Worm (Caenorhabditis elegans) whole organism, L4/young adult: ENCODE data around the gene Y43F8B.15.

Source experiments
- dao-5 ChIP-seq: sonication (generic microtip); optimal IDR thresholded peaks from 2 replicates; lab custom pipeline; 2016; ENCODE audit warnings: missing genotype, missing genetic modification characterization, moderate library complexity, missing compliant biosample characterization
- him-1 ChIP-seq: sonication (generic microtip); optimal IDR thresholded peaks from 2 replicates; lab custom pipeline; 2016; ENCODE audit warnings: missing genotype, missing genetic modification reagents, missing genetic modification characterization, missing compliant biosample characterization

DNA sequence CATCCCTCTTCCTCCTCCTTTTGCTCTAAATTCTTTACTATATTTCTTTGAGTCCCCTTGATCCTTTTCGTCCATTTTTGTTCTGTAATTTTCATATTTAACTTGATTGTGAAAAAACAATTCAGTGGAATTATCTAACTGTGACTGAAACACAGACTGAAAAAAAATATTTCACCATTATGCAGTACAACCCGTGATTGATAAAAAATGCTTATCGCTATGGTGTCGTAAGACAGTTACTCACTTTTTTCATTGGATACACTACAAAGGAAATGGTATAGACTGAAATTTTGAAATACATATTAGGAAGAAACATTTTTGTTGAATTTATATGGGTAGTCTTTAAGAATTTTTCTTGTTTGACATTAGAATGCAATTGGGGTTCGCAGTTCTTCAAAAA, 5.7 kb upstream of the Y43F8B.15 start, which contains the start of gene Y43F8B.23:
- TF ChIP-seq him-1 (no peak), dao-5 (tag; lab: Kevin White, UChicago) (no peak)
